Worm (Caenorhabditis elegans) whole organism, late embryonic: ENCODE measurements around the gene C46C2.2.

ENCODE experiments used
- C38D4.7 ChIP-seq: fragments of 200-800 bp; sonication (Bioruptor generic); optimal IDR thresholded peaks from 2 replicates; lab custom pipeline; 2018; ENCODE audit warnings: mild to moderate bottlenecking, missing genetic modification characterization, moderate library complexity, missing compliant biosample characterization
- K09A11.1 ChIP-seq: sonication (generic microtip); optimal IDR thresholded peaks from 2 replicates; lab custom pipeline; 2017; ENCODE audit warnings: antibody characterized with exemption, mild to moderate bottlenecking, missing genetic modification characterization, missing compliant biosample characterization; ENCODE audit not compliant: insufficient read depth
- T23F11.4 ChIP-seq: fragments of 200-800 bp; sonication (Bioruptor generic); optimal IDR thresholded peaks from 2 replicates; lab custom pipeline; 2018; ENCODE audit warnings: mild to moderate bottlenecking, missing genetic modification characterization, missing compliant biosample characterization
- Y22D7AL.16 ChIP-seq: sonication (generic microtip); optimal IDR thresholded peaks from 2 replicates; lab custom pipeline; 2016; ENCODE audit warnings: missing genetic modification characterization, missing compliant biosample characterization
- ama-1 ChIP-seq: fragments of 150-350 bp; optimal IDR thresholded peaks from 2 replicates; lab custom pipeline; 2014
- ceh-18 ChIP-seq: sonication (generic microtip); optimal IDR thresholded peaks from 2 replicates; lab custom pipeline; 2016; ENCODE audit warnings: missing genetic modification characterization, missing compliant biosample characterization
- ceh-19 ChIP-seq: fragments of 200-800 bp; sonication (Bioruptor generic); optimal IDR thresholded peaks from 2 replicates; lab custom pipeline; 2018; ENCODE audit warnings: mild to moderate bottlenecking, missing genetic modification characterization, missing compliant biosample characterization
- ceh-2 ChIP-seq: sonication (generic microtip); optimal IDR thresholded peaks from 2 replicates; lab custom pipeline; 2016; ENCODE audit warnings: missing genotype, missing genetic modification characterization, missing compliant biosample characterization
- ceh-31 ChIP-seq: sonication (generic microtip); optimal IDR thresholded peaks from 2 replicates; lab custom pipeline; 2016; ENCODE audit warnings: missing genetic modification characterization, missing compliant biosample characterization
- ceh-34 ChIP-seq: sonication (generic microtip); optimal IDR thresholded peaks from 2 replicates; lab custom pipeline; 2016; ENCODE audit warnings: mild to moderate bottlenecking, missing genetic modification characterization, missing compliant biosample characterization
- ceh-45 ChIP-seq: fragments of 200-800 bp; sonication (Bioruptor generic); IDR thresholded peaks from 2 replicates; pipeline ENCODE4 v1.3.6; 2022; ENCODE audit warnings: missing genetic modification reagents, missing genetic modification characterization, missing compliant biosample characterization
- ceh-6 ChIP-seq: fragments of 200-800 bp; sonication (Bioruptor generic); optimal IDR thresholded peaks from 2 replicates; lab custom pipeline; 2018; ENCODE audit warnings: mild to moderate bottlenecking, missing genetic modification characterization, missing compliant biosample characterization
- che-1 ChIP-seq: sonication (generic microtip); optimal IDR thresholded peaks from 2 replicates; lab custom pipeline; 2016; ENCODE audit warnings: mild to moderate bottlenecking, missing genetic modification characterization, missing compliant biosample characterization
- dmd-4 ChIP-seq: sonication (generic microtip); optimal IDR thresholded peaks from 2 replicates; lab custom pipeline; 2016; ENCODE audit warnings: borderline replicate concordance, missing genetic modification characterization, missing compliant biosample characterization
- elt-4 ChIP-seq: sonication (generic microtip); optimal IDR thresholded peaks from 2 replicates; lab custom pipeline; 2016; ENCODE audit warnings: missing genetic modification characterization, missing compliant biosample characterization
- eyg-1 ChIP-seq: sonication (generic microtip); optimal IDR thresholded peaks from 2 replicates; lab custom pipeline; 2016; ENCODE audit warnings: missing genotype, missing genetic modification characterization, missing compliant biosample characterization
- fkh-10 ChIP-seq: fragments of 150-350 bp; optimal IDR thresholded peaks from 2 replicates; lab custom pipeline; 2014; ENCODE audit warnings: missing biosample characterization, missing genetic modification reagents, missing genetic modification characterization
- fkh-6 ChIP-seq: sonication (generic microtip); optimal IDR thresholded peaks from 2 replicates; lab custom pipeline; 2016; ENCODE audit warnings: missing genetic modification characterization, missing compliant biosample characterization
- gmeb-2 ChIP-seq: sonication (generic microtip); optimal IDR thresholded peaks from 2 replicates; lab custom pipeline; 2016; ENCODE audit warnings: missing genetic modification characterization, inconsistent platforms, missing compliant biosample characterization
- hlh-6 ChIP-seq: sonication (generic microtip); optimal IDR thresholded peaks from 2 replicates; lab custom pipeline; 2016; ENCODE audit warnings: missing genotype, missing genetic modification characterization, missing compliant biosample characterization
- lin-11 ChIP-seq: fragments of 200-800 bp; sonication (Bioruptor generic); optimal IDR thresholded peaks from 2 replicates; lab custom pipeline; 2018; ENCODE audit warnings: mild to moderate bottlenecking, missing genetic modification characterization, missing compliant biosample characterization
- madf-2 ChIP-seq: sonication (generic microtip); optimal IDR thresholded peaks from 2 replicates; lab custom pipeline; 2017; ENCODE audit warnings: missing genetic modification characterization, missing compliant biosample characterization
- mec-3 ChIP-seq: sonication (generic microtip); optimal IDR thresholded peaks from 2 replicates; lab custom pipeline; 2016; ENCODE audit warnings: borderline replicate concordance, missing genetic modification characterization, missing compliant biosample characterization
- nfya-1 ChIP-seq: sonication (generic microtip); optimal IDR thresholded peaks from 2 replicates; lab custom pipeline; 2017; ENCODE audit warnings: missing genetic modification characterization, mild to moderate bottlenecking, missing compliant biosample characterization, antibody characterized with exemption, moderate library complexity
- odd-2 ChIP-seq: sonication (generic microtip); optimal IDR thresholded peaks from 2 replicates; lab custom pipeline; 2017; ENCODE audit warnings: antibody characterized with exemption, mild to moderate bottlenecking, missing genetic modification characterization, missing compliant biosample characterization
- pax-1 ChIP-seq: fragments of 150-350 bp; optimal IDR thresholded peaks from 2 replicates; lab custom pipeline; 2014; ENCODE audit warnings: missing biosample characterization, missing genetic modification characterization
- pha-4 ChIP-seq: fragments of 150-350 bp; optimal IDR thresholded peaks from 2 replicates; lab custom pipeline; 2018; ENCODE audit warnings: missing biosample characterization, missing genetic modification reagents, missing genetic modification characterization
- ref-2 ChIP-seq: sonication (generic microtip); optimal IDR thresholded peaks from 2 replicates; lab custom pipeline; 2016; ENCODE audit warnings: missing genetic modification characterization, missing compliant biosample characterization
- sdc-2 ChIP-seq: sonication (generic microtip); optimal IDR thresholded peaks from 2 replicates; lab custom pipeline; 2016; ENCODE audit warnings: missing genotype, missing genetic modification characterization, missing compliant biosample characterization
- sox-2 ChIP-seq: fragments of 200-800 bp; sonication (Bioruptor generic); IDR thresholded peaks from 2 replicates; pipeline ENCODE4 v1.3.6; 2022; ENCODE audit warnings: missing genetic modification reagents, missing genetic modification characterization, missing compliant biosample characterization
- syd-9 ChIP-seq: sonication (generic microtip); optimal IDR thresholded peaks from 2 replicates; lab custom pipeline; 2016; ENCODE audit warnings: mild to moderate bottlenecking, missing genetic modification characterization, moderate library complexity, missing compliant biosample characterization
- tbx-2 ChIP-seq: sonication (generic microtip); optimal IDR thresholded peaks from 2 replicates; lab custom pipeline; 2016; ENCODE audit warnings: missing genetic modification characterization, missing compliant biosample characterization
- unc-3 ChIP-seq, 2 experiments: fragments of 200-800 bp in 1 of 2; sonication (Bioruptor generic) in 1 of 2; sonication (generic microtip) in 1 of 2; conservative IDR thresholded peaks in 1 of 2; optimal IDR thresholded peaks in 1 of 2; 2 replicates each; pipeline versions ENCODE4 v1.3.6 to Lab custom; 2016 to 2022; ENCODE audit warnings: missing compliant biosample characterization in 2 of 2, missing genetic modification characterization in 2 of 2, missing genetic modification reagents in 1 of 2
- unc-42 ChIP-seq: sonication (generic microtip); optimal IDR thresholded peaks from 2 replicates; lab custom pipeline; 2016; ENCODE audit warnings: missing genotype, missing genetic modification characterization, missing compliant biosample characterization
- unc-55 ChIP-seq: sonication (generic microtip); optimal IDR thresholded peaks from 2 replicates; lab custom pipeline; 2017; ENCODE audit warnings: missing biosample characterization, missing genetic modification reagents, missing genetic modification characterization
- zip-5 ChIP-seq: sonication (generic microtip); optimal IDR thresholded peaks from 2 replicates; lab custom pipeline; 2016; ENCODE audit warnings: missing genetic modification characterization, missing compliant biosample characterization

C46C2.2 gene

ce11 chrIV:9260334-9260733 lies 42.8 kb downstream of the C46C2.2 start:
- TF ChIP-seq eyg-1 (tag; lab: Kevin White, UChicago) (no peak), sox-2 (no peak), lin-11 (tag; lab: Kevin White, UChicago) (no peak), dmd-4 (no peak), mec-3 (tag; lab: Kevin White, UChicago) (no peak), ceh-6 (GFP tag; lab: Kevin White, UChicago) (no peak), C38D4.7 (GFP tag; lab: Kevin White, UChicago) (no peak), unc-42 (tag; lab: Kevin White, UChicago) (no peak)
- TF ChIP-seq, all 69 proteins: peak for 0

DNA sequence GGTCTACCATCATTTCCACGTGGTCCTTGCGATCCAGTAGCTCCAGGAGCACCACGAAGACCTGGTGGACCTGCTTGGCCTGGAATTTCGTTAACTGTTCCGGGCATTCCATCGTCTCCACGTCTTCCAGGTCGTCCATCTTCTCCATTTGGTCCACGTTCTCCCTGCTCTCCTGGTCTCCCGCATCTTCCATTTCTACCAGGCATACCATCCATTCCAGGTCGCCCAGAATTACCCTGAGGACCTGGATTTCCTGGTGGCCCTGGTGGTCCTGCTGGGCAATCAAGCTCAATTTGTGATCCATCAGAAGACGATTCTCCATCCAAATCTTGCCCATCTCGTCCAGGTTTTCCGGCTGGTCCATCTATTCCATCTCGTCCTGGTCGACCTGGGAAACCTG lies 43.3 kb downstream of the C46C2.2 start:
- TF ChIP-seq elt-4 = peak; percentile 86
- peak; percentile 27 for TF ChIP-seq mec-3 (tag; lab: Kevin White, UChicago)
- TF ChIP-seq K09A11.1 = no peak
- TF ChIP-seq ceh-19 (GFP tag; lab: Kevin White, UChicago) = no peak
- no peak for TF ChIP-seq madf-2 (tag; lab: Kevin White, UChicago)

ce11 chrIV:9261687-9262086 lies 44.2 kb downstream of the C46C2.2 start, which contains the start of gene col-120:
col-120 (minus strand) TSS chrIV:9261787.
- TF ChIP-seq unc-3 (GFP tag; conservative IDR thresholded peaks at IDR 0.05; lab: Robert Waterston, UW) = no peak
- TF ChIP-seq unc-3 (tag; optimal IDR thresholded peaks at IDR 0.05; lab: Kevin White, UChicago) = no peak
- no peak for TF ChIP-seq odd-2 (tag; lab: Kevin White, UChicago)
- TF ChIP-seq ama-1 (lab: Kevin White, UChicago) = no peak
- TF ChIP-seq fkh-6 (tag; lab: Kevin White, UChicago) = no peak
- no peak for TF ChIP-seq ceh-45 (GFP tag; lab: Robert Waterston, UW)
- TF ChIP-seq che-1 (tag; lab: Kevin White, UChicago) = no peak
- no peak for TF ChIP-seq mec-3 (tag; lab: Kevin White, UChicago)
- TF ChIP-seq unc-42 (tag; lab: Kevin White, UChicago) = no peak
- TF ChIP-seq gmeb-2 = no peak
- no peak for TF ChIP-seq pha-4 (tag; lab: Kevin White, UChicago)
- no peak for TF ChIP-seq ceh-19 (GFP tag; lab: Kevin White, UChicago)
- TF ChIP-seq elt-4 = no peak

- TF ChIP-seq odd-2 (tag; lab: Kevin White, UChicago) (no peak), syd-9 (no peak), ama-1 (lab: Kevin White, UChicago) (no peak)
Measured at ce11 chrIV:9262295-9262694, 44.8 kb downstream of the C46C2.2 start.

ce11 chrIV:9263812-9264320 lies 46.3 kb downstream of the C46C2.2 start, which contains the start of gene flh-1:
flh-1 (minus strand) TSS chrIV:9264270.
- TF ChIP-seq ceh-31 (tag; lab: Kevin White, UChicago) (peak; percentile 37), ceh-34 (peak; percentile 28), Y22D7AL.16 (tag; lab: Kevin White, UChicago) (no peak), nfya-1 (peak; percentile 31), unc-55 (GFP tag; lab: Kevin White, UChicago) (peak; percentile 12), tbx-2 (tag; lab: Kevin White, UChicago) (peak; percentile 58), pha-4 (tag; lab: Kevin White, UChicago) (no peak), fkh-10 (no peak), zip-5 (no peak), ref-2 (peak; percentile 47), ceh-2 (tag; lab: Kevin White, UChicago) (peak; percentile 30), ama-1 (lab: Kevin White, UChicago) (no peak), ceh-18 (tag; lab: Kevin White, UChicago) (no peak), hlh-6 (peak; percentile 21), sdc-2 (tag; lab: Kevin White, UChicago) (peak; percentile 58), T23F11.4 (no peak), pax-1 (tag; lab: Kevin White, UChicago) (no peak)
